Worm (Caenorhabditis elegans) whole organism, young adult: Measurements from ENCODE around the gene srw-142.

Source experiments
- B0261.1 ChIP-seq: sonication (generic microtip); optimal IDR thresholded peaks from 2 replicates; lab custom pipeline; 2016; ENCODE audit warnings: mild to moderate bottlenecking, missing genetic modification characterization, moderate library complexity, missing compliant biosample characterization
- F23B12.7 ChIP-seq: sonication (generic microtip); optimal IDR thresholded peaks from 2 replicates; lab custom pipeline; 2017; ENCODE audit warnings: missing genetic modification characterization, mild to moderate bottlenecking, missing compliant biosample characterization, antibody characterized with exemption, moderate library complexity; ENCODE audit not compliant: insufficient read depth
- Y56A3A.18 ChIP-seq: fragments of 200-800 bp; sonication (Bioruptor generic); IDR thresholded peaks from 2 replicates; pipeline ENCODE4 v1.3.6; 2022; ENCODE audit warnings: missing genetic modification reagents, missing genetic modification characterization, missing compliant biosample characterization
- ama-1 ChIP-seq, 3 experiments: fragments of 150-350 bp in 1 of 3; sonication (generic microtip) in 2 of 3; optimal IDR thresholded peaks; 2 replicates each; lab custom pipeline; 2014 to 2018; ENCODE audit warnings: missing biosample characterization in 2 of 3, missing genetic modification characterization in 2 of 3, missing genetic modification reagents in 2 of 3
- gei-17 ChIP-seq: fragments of 200-800 bp; sonication (Bioruptor generic); optimal IDR thresholded peaks from 2 replicates; lab custom pipeline; 2018; ENCODE audit warnings: mild to moderate bottlenecking, missing genetic modification characterization, missing compliant biosample characterization
- madf-6 ChIP-seq: fragments of 200-800 bp; sonication (Bioruptor generic); IDR thresholded peaks from 2 replicates; pipeline ENCODE4 v1.3.6; 2022; ENCODE audit warnings: missing genetic modification reagents, missing genetic modification characterization, missing compliant biosample characterization
- pha-4 ChIP-seq: fragments of 150-350 bp; sonication (generic microtip); optimal IDR thresholded peaks from 2 replicates; lab custom pipeline; 2014; ENCODE audit warnings: missing biosample characterization, missing genetic modification reagents, missing genetic modification characterization
- ztf-22 ChIP-seq: fragments of 200-800 bp; sonication (Bioruptor generic); optimal IDR thresholded peaks from 2 replicates; lab custom pipeline; 2018; ENCODE audit warnings: mild to moderate bottlenecking, missing genetic modification characterization, moderate library complexity, missing compliant biosample characterization

- TF ChIP-seq madf-6 (GFP tag; lab: Robert Waterston, UW) (no peak), ama-1 (optimal IDR thresholded peaks at IDR 0.05; lab: Kevin White, UChicago) (no peak), ama-1 (GFP tag; optimal IDR thresholded peaks at IDR 0.05; lab: Kevin White, UChicago) (no peak), gei-17 (GFP tag; lab: Kevin White, UChicago) (no peak), B0261.1 (tag; lab: Kevin White, UChicago) (no peak), pha-4 (no peak), Y56A3A.18 (GFP tag; lab: Robert Waterston, UW) (no peak), F23B12.7 (tag; lab: Kevin White, UChicago) (no peak), ztf-22 (GFP tag; lab: Kevin White, UChicago) (no peak)
These were observed 33.4 kb upstream of the srw-142 start, which contains the start of gene srw-121 for ce11 chrV:2991485-2991884.
